Fruit fly (Drosophila melanogaster): ENCODE data around the gene Mocs2A.

dm6 chr3R:25082348-25082747, 44.8 kb downstream of the Mocs2A start, which contains the start of gene fd96Ca:
- TF ChIP-seq lola (GFP tag; optimal IDR thresholded peaks at IDR 0.05) (no peak), pan (optimal IDR thresholded peaks at IDR 0.05) (no peak), fru (GFP tag; optimal IDR thresholded peaks at IDR 0.05) (no peak), h (GFP tag; optimal IDR thresholded peaks at IDR 0.05) (no peak), CG32264 (GFP tag; optimal IDR thresholded peaks at IDR 0.05) (no peak), N (GFP tag; optimal IDR thresholded peaks at IDR 0.05) (no peak), usp (GFP tag; optimal IDR thresholded peaks at IDR 0.05) (no peak), Vsx2 (GFP tag; optimal IDR thresholded peaks at IDR 0.05; ENCODE audit: partially characterized antibody) (peak; percentile 67), OdsH (GFP tag; optimal IDR thresholded peaks at IDR 0.05) (no peak), ey (GFP tag; optimal IDR thresholded peaks at IDR 0.05) (no peak), dmrt93B (GFP tag; optimal IDR thresholded peaks at IDR 0.05) (no peak), CrebA (GFP tag; optimal IDR thresholded peaks at IDR 0.05; ENCODE audit: borderline replicate concordance) (no peak), brk (GFP tag; optimal IDR thresholded peaks at IDR 0.05) (no peak), CG9705 (GFP tag; optimal IDR thresholded peaks at IDR 0.05) (no peak)
